Worm (Caenorhabditis elegans) whole organism, L2 larva: ENCODE measurements around the gene K08D8.1.

Experiments used
- C34F6.9 ChIP-seq: fragments of 150-350 bp; optimal IDR thresholded peaks from 2 replicates; lab custom pipeline; 2014; ENCODE audit warnings: missing biosample characterization, missing genetic modification characterization
- F13H6.1 ChIP-seq: sonication (generic microtip); optimal IDR thresholded peaks from 2 replicates; lab custom pipeline; 2016; ENCODE audit warnings: missing genetic modification characterization, missing compliant biosample characterization
- Y55F3AM.14 ChIP-seq: fragments of 200-800 bp; sonication (Bioruptor generic); optimal IDR thresholded peaks from 2 replicates; lab custom pipeline; 2018; ENCODE audit warnings: mild to moderate bottlenecking, missing genetic modification characterization, missing compliant biosample characterization
- alr-1 ChIP-seq: fragments of 150-350 bp; optimal IDR thresholded peaks from 2 replicates; lab custom pipeline; 2014; ENCODE audit warnings: missing biosample characterization, missing genetic modification characterization
- ama-1 ChIP-seq: fragments of 150-350 bp; optimal IDR thresholded peaks from 2 replicates; lab custom pipeline; 2018; ENCODE audit warnings: inconsistent platforms
- blmp-1 ChIP-seq: sonication (generic microtip); optimal IDR thresholded peaks from 2 replicates; lab custom pipeline; 2017; ENCODE audit warnings: missing genetic modification characterization, mild to moderate bottlenecking, missing compliant biosample characterization, antibody characterized with exemption, moderate library complexity; ENCODE audit not compliant: insufficient read depth
- ceh-16 ChIP-seq: fragments of 150-350 bp; optimal IDR thresholded peaks from 2 replicates; lab custom pipeline; 2014; ENCODE audit warnings: missing biosample characterization, missing genetic modification characterization
- ceh-82 ChIP-seq: fragments of 150-350 bp; optimal IDR thresholded peaks from 2 replicates; lab custom pipeline; 2014; ENCODE audit warnings: missing biosample characterization, missing genetic modification characterization
- crh-2 ChIP-seq: sonication (generic microtip); optimal IDR thresholded peaks from 2 replicates; lab custom pipeline; 2017; ENCODE audit warnings: missing biosample characterization, missing genetic modification characterization
- egl-27 ChIP-seq: sonication (generic microtip); optimal IDR thresholded peaks from 3 replicates; lab custom pipeline; 2017; ENCODE audit warnings: missing biosample characterization, missing genetic modification reagents, missing genetic modification characterization
- fos-1 ChIP-seq: fragments of 150-350 bp; optimal IDR thresholded peaks from 2 replicates; lab custom pipeline; 2014; ENCODE audit warnings: missing biosample characterization, missing genetic modification characterization
- gmeb-1 ChIP-seq: fragments of 150-350 bp; optimal IDR thresholded peaks from 2 replicates; lab custom pipeline; 2014; ENCODE audit warnings: missing biosample characterization, missing genetic modification characterization
- lin-11 ChIP-seq: fragments of 150-350 bp; sonication (generic microtip); optimal IDR thresholded peaks from 2 replicates; lab custom pipeline; 2014; ENCODE audit warnings: missing biosample characterization, missing genetic modification characterization, inconsistent platforms, mixed read lengths
- lin-13 ChIP-seq: fragments of 150-350 bp; optimal IDR thresholded peaks from 2 replicates; lab custom pipeline; 2014; ENCODE audit warnings: missing biosample characterization, missing genetic modification reagents, missing genetic modification characterization
- lin-39 ChIP-seq: fragments of 150-350 bp; optimal IDR thresholded peaks from 2 replicates; lab custom pipeline; 2014; ENCODE audit warnings: missing biosample characterization, missing genetic modification reagents, missing genetic modification characterization
- mab-5 ChIP-seq: fragments of 150-350 bp; optimal IDR thresholded peaks from 2 replicates; lab custom pipeline; 2014; ENCODE audit warnings: missing biosample characterization, missing genetic modification characterization
- mbf-1 ChIP-seq: sonication (generic microtip); optimal IDR thresholded peaks from 2 replicates; lab custom pipeline; 2017; ENCODE audit warnings: missing biosample characterization, missing genetic modification characterization
- mdl-1 ChIP-seq, 2 experiments: fragments of 150-350 bp in 1 of 2; sonication (generic microtip) in 1 of 2; optimal IDR thresholded peaks; 2 replicates each; lab custom pipeline; 2017; ENCODE audit warnings: missing biosample characterization in 2 of 2, missing genetic modification characterization in 2 of 2
- nhr-10 ChIP-seq: sonication (generic microtip); optimal IDR thresholded peaks from 2 replicates; lab custom pipeline; 2017; ENCODE audit warnings: missing biosample characterization, missing genetic modification characterization
- nhr-11 ChIP-seq: fragments of 150-350 bp; optimal IDR thresholded peaks from 2 replicates; lab custom pipeline; 2014; ENCODE audit warnings: missing biosample characterization, missing genetic modification characterization
- nhr-12 ChIP-seq: fragments of 150-350 bp; optimal IDR thresholded peaks from 2 replicates; lab custom pipeline; 2014; ENCODE audit warnings: missing biosample characterization, missing genetic modification characterization
- nhr-21 ChIP-seq: fragments of 150-350 bp; optimal IDR thresholded peaks from 2 replicates; lab custom pipeline; 2014; ENCODE audit warnings: missing biosample characterization, missing genetic modification characterization
- nhr-23 ChIP-seq: fragments of 150-350 bp; optimal IDR thresholded peaks from 2 replicates; lab custom pipeline; 2014; ENCODE audit warnings: missing biosample characterization, missing genetic modification reagents, missing genetic modification characterization
- nhr-25 ChIP-seq: fragments of 150-350 bp; sonication (generic microtip); optimal IDR thresholded peaks from 3 replicates; lab custom pipeline; 2014; ENCODE audit warnings: missing biosample characterization, missing genetic modification characterization
- nhr-6 ChIP-seq: fragments of 150-350 bp; optimal IDR thresholded peaks from 2 replicates; lab custom pipeline; 2014; ENCODE audit warnings: missing biosample characterization, missing genetic modification characterization
- peb-1 ChIP-seq: fragments of 150-350 bp; optimal IDR thresholded peaks from 2 replicates; lab custom pipeline; 2014; ENCODE audit warnings: missing biosample characterization, missing genetic modification characterization
- sem-4 ChIP-seq: fragments of 150-350 bp; optimal IDR thresholded peaks from 2 replicates; lab custom pipeline; 2014; ENCODE audit warnings: missing biosample characterization, missing genetic modification reagents, missing genetic modification characterization
- skn-1 ChIP-seq: sonication (generic microtip); optimal IDR thresholded peaks from 2 replicates; lab custom pipeline; 2017; ENCODE audit warnings: missing biosample characterization, missing genetic modification characterization
- sma-3 ChIP-seq: sonication (generic microtip); optimal IDR thresholded peaks from 2 replicates; lab custom pipeline; 2016; ENCODE audit warnings: missing genetic modification reagents, missing genetic modification characterization, missing compliant biosample characterization
- sma-9 ChIP-seq, 2 experiments: fragments of 150-350 bp in 1 of 2; sonication (generic microtip) in 1 of 2; optimal IDR thresholded peaks; 2 replicates each; lab custom pipeline; 2014 to 2016; ENCODE audit warnings: missing genetic modification characterization in 2 of 2, mild to moderate bottlenecking in 1 of 2, missing biosample characterization in 1 of 2, missing compliant biosample characterization in 1 of 2, missing genetic modification reagents in 1 of 2, moderate library complexity in 1 of 2
- snpc-4 ChIP-seq: fragments of 150-350 bp; optimal IDR thresholded peaks from 2 replicates; lab custom pipeline; 2014; ENCODE audit warnings: missing biosample characterization, missing genetic modification characterization
- unc-39 ChIP-seq: fragments of 150-350 bp; optimal IDR thresholded peaks from 2 replicates; lab custom pipeline; 2014; ENCODE audit warnings: missing biosample characterization, missing genetic modification characterization
- unc-55 ChIP-seq: fragments of 150-350 bp; sonication (generic microtip); optimal IDR thresholded peaks from 3 replicates; lab custom pipeline; 2014; ENCODE audit warnings: missing biosample characterization, missing genetic modification reagents, missing genetic modification characterization
- zag-1 ChIP-seq: fragments of 150-350 bp; optimal IDR thresholded peaks from 2 replicates; lab custom pipeline; 2014; ENCODE audit warnings: missing biosample characterization, missing genetic modification characterization
- ztf-1 ChIP-seq: fragments of 200-800 bp; sonication (Bioruptor generic); conservative IDR thresholded peaks from 2 replicates; pipeline ENCODE4 v1.3.6; 2022; ENCODE audit warnings: missing genetic modification characterization, missing compliant biosample characterization
- ztf-11 ChIP-seq: sonication (generic microtip); optimal IDR thresholded peaks from 2 replicates; lab custom pipeline; 2017; ENCODE audit warnings: missing biosample characterization, missing genetic modification characterization

Gene K08D8.1

DNA sequence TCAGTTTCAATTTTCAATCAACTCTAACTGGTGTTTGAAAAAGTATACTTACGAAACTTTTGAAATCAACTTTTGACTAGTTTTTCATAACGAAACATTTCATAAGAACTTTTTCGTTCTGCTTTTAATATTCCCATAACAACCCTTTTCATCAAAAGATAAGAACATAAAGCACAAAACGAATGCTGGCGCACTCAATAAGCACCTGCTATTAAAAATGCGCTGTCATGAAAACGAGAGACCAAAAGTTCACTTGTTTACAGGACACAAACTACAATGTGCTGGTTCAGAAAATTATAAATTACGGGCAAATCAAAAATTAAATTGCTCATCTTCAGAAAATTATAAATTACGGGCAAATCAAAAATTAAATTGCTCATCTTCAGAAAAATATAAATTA, 1.2 kb upstream of the K08D8.1 start:
- TF ChIP-seq alr-1 (tag; lab: Kevin White, UChicago), result no peak
- peak; percentile 45 for TF ChIP-seq fos-1 (tag; lab: Kevin White, UChicago)
- TF ChIP-seq sma-9 (GFP tag; optimal IDR thresholded peaks at IDR 0.05; lab: Kevin White, UChicago), result peak; percentile 89
- no peak for TF ChIP-seq sma-9 (tag; optimal IDR thresholded peaks at IDR 0.05; lab: Kevin White, UChicago)
- TF ChIP-seq ztf-1, result no peak

DNA sequence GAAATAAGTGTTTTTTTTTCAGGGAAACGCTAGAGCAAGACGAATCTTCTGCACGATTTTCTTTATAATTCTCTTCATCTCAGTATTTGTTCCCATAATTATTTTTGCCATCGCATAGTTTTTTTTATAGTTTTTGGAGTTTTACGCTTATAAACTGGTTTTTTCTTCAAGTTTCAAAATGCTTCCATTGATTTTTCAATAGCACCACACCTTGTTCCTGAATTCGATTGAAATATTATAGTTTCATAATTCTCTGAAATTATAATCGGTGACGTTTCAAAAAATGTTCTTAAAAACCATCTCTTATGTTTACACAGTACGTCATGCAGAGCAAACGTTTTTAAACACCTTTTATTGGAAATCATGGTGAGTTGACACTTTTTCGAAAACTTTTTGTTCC, 872 bp downstream of the K08D8.1 start, which contains the start of gene K08D8.12:
Gene K08D8.12 (plus strand): TSS at position 301 of the 400 bp plus-strand sequence.
- TF ChIP-seq snpc-4 (tag; lab: Kevin White, UChicago), result no peak
- TF ChIP-seq nhr-10 (tag; lab: Kevin White, UChicago), result no peak
- TF ChIP-seq nhr-21 (tag; lab: Kevin White, UChicago), result no peak
- TF ChIP-seq lin-11 (tag; lab: Kevin White, UChicago), result no peak
- TF ChIP-seq peb-1 (tag; lab: Kevin White, UChicago), result no peak
- no peak for TF ChIP-seq sem-4 (tag; lab: Kevin White, UChicago)
- no peak for TF ChIP-seq gmeb-1
- no peak for TF ChIP-seq crh-2
- TF ChIP-seq egl-27 (tag; lab: Kevin White, UChicago), result no peak
- no peak for TF ChIP-seq zag-1 (tag; lab: Kevin White, UChicago)
- TF ChIP-seq ztf-11 (tag; lab: Kevin White, UChicago), result no peak
- TF ChIP-seq Y55F3AM.14 (GFP tag; lab: Kevin White, UChicago), result no peak
- no peak for TF ChIP-seq unc-39 (tag; lab: Kevin White, UChicago)
- TF ChIP-seq lin-13 (GFP tag; lab: Kevin White, UChicago), result no peak
- no peak for TF ChIP-seq nhr-6 (tag; lab: Kevin White, UChicago)
- TF ChIP-seq blmp-1 (tag; lab: Kevin White, UChicago), result no peak

DNA sequence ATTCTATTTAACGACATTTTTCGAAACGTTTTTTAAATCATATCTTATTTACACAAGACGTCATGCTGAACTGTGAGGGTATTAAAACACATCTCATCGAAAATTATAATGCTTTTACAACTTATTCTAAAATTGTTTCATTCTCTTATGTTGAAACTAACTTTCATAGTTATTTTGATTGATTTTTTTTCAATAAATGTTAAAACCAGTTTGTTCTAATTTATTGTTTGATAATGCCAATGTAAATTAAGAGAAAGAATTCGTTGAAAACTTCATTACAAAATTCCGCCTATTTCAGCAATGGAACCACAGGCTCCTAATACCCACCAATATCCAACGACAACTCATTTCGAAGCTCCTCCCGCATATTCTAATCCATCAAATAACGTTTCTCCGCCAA, 2.7 kb downstream of the K08D8.1 start, which contains the start of gene K08D8.11:
Gene K08D8.11 (plus strand): TSS at position 301 of the 400 bp plus-strand sequence.
- TF ChIP-seq gmeb-1, result no peak
- TF ChIP-seq nhr-11 (tag; lab: Kevin White, UChicago), result no peak
- TF ChIP-seq nhr-25 (tag; lab: Kevin White, UChicago), result no peak
- TF ChIP-seq ama-1 (lab: Kevin White, UChicago), result no peak
- no peak for TF ChIP-seq nhr-10 (tag; lab: Kevin White, UChicago)
- TF ChIP-seq mab-5 (tag; lab: Kevin White, UChicago), result no peak
- no peak for TF ChIP-seq mdl-1 (tag; optimal IDR thresholded peaks at IDR 0.05; lab: Kevin White, UChicago)
- no peak for TF ChIP-seq mbf-1 (tag; lab: Kevin White, UChicago)
- no peak for TF ChIP-seq ceh-16 (tag; lab: Kevin White, UChicago)

DNA sequence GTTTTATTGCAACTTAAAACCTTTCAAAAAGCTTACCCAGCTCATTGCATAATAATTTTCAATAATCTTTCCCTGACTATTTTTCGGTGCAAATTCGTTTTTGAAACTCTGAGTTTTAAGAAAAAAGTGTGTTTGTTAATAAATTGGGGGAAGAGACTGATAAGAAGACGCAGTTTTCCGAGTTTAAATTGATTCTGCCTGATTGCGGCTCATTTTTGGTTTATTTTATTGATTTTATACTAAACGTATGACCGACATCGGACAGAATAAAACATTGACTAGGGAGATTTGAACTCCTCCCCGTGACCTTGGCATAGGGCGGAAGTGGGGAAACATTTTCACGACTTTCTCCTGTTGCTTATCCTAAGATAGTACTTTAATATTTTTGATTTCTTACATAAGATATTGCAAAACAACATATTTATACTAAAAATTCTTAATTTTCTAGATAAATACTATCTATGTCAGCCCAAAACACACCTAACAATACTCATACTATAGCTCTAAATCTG, 4.1 kb downstream of the K08D8.1 start, which contains the start of gene K08D8.7:
Gene K08D8.7 (plus strand): TSS at position 462 of the 512 bp plus-strand sequence.
- TF ChIP-seq blmp-1 (tag; lab: Kevin White, UChicago), result no peak
- peak; percentile 70 for TF ChIP-seq fos-1 (tag; lab: Kevin White, UChicago)

DNA sequence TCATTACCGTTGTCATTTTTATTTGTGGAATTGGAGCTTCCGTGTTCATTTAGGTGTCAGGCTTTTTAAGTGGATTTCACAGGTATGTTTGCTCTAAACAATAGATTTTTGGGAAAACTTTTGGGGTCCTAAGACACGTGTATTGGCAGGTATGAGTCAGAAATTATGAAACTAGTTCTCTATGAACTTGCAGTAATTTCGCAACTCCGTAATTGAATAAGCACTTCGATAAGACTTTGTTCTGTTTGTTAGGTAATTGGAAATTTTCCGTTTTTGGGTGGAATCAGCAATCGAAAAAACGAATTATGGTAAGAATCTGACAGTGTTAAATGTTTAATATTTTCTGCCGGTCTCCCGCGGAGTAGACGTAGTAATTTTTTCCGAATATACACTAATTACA, 4.9 kb downstream of the K08D8.1 start:
- no peak for TF ChIP-seq blmp-1 (tag; lab: Kevin White, UChicago)
- no peak for TF ChIP-seq crh-2
- TF ChIP-seq ceh-16 (tag; lab: Kevin White, UChicago), result no peak
- no peak for TF ChIP-seq ztf-1
- TF ChIP-seq sma-9 (GFP tag; optimal IDR thresholded peaks at IDR 0.05; lab: Kevin White, UChicago), result no peak
- TF ChIP-seq sma-9 (tag; optimal IDR thresholded peaks at IDR 0.05; lab: Kevin White, UChicago), result no peak
- no peak for TF ChIP-seq ceh-82 (tag; lab: Kevin White, UChicago)
- no peak for TF ChIP-seq F13H6.1 (tag; lab: Kevin White, UChicago)
- no peak for TF ChIP-seq nhr-23 (tag; lab: Kevin White, UChicago)
- no peak for TF ChIP-seq sma-3 (GFP tag; lab: Kevin White, UChicago)
- TF ChIP-seq nhr-21 (tag; lab: Kevin White, UChicago), result no peak
- no peak for TF ChIP-seq peb-1 (tag; lab: Kevin White, UChicago)
- TF ChIP-seq unc-55 (GFP tag; lab: Kevin White, UChicago), result no peak
- TF ChIP-seq nhr-12 (tag; lab: Kevin White, UChicago), result no peak
- TF ChIP-seq skn-1 (tag; lab: Kevin White, UChicago), result no peak
- TF ChIP-seq lin-39 (tag; lab: Kevin White, UChicago), result no peak
- no peak for TF ChIP-seq gmeb-1
- no peak for TF ChIP-seq C34F6.9 (tag; lab: Kevin White, UChicago)
